Fruit fly (Drosophila melanogaster) whole organism, embryonic: ENCODE measurements around the gene rut.

Experiments
- ATbp ChIP-seq: fragments of 200-800 bp; sonication (Bioruptor generic); optimal IDR thresholded peaks from 2 replicates; lab custom pipeline; 2017; ENCODE audit warnings: missing biosample characterization, mild to moderate bottlenecking, missing genetic modification characterization, missing genetic modification reagents
- Abd-B ChIP-seq: fragments of 200-800 bp; sonication (Bioruptor generic); optimal IDR thresholded peaks from 2 replicates; lab custom pipeline; 2018; ENCODE audit warnings: missing biosample characterization, mild to moderate bottlenecking, missing genetic modification characterization, moderate library complexity
- Adf1 ChIP-seq: fragments of 200-800 bp; sonication (Bioruptor generic); IDR thresholded peaks from 2 replicates; pipeline ENCODE4 v1.3.6; 2022; ENCODE audit warnings: missing biosample characterization, missing genetic modification characterization
- CG10462 ChIP-seq: fragments of 200-800 bp; sonication (Bioruptor generic); optimal IDR thresholded peaks from 2 replicates; lab custom pipeline; 2016; ENCODE audit warnings: missing biosample characterization, missing genetic modification characterization
- CG10979 ChIP-seq: fragments of 200-800 bp; sonication (Bioruptor generic); optimal IDR thresholded peaks from 2 replicates; lab custom pipeline; 2018; ENCODE audit warnings: missing biosample characterization, mild to moderate bottlenecking, missing genetic modification characterization, moderate library complexity
- CG11093 ChIP-seq: fragments of 200-800 bp; sonication (Bioruptor generic); IDR thresholded peaks from 3 replicates; pipeline ENCODE4 v1.3.6; 2022; ENCODE audit warnings: missing biosample characterization, missing genetic modification characterization
- CG11504 ChIP-seq: fragments of 200-800 bp; sonication (Bioruptor generic); optimal IDR thresholded peaks from 3 replicates; lab custom pipeline; 2019; ENCODE audit warnings: missing biosample characterization, mild to moderate bottlenecking, missing genetic modification characterization, moderate library complexity
- CG12071 ChIP-seq: fragments of 200-800 bp; sonication (Bioruptor generic); optimal IDR thresholded peaks from 3 replicates; lab custom pipeline; 2018; ENCODE audit warnings: missing biosample characterization, mild to moderate bottlenecking, missing genetic modification characterization
- CG12155 ChIP-seq: fragments of 200-800 bp; sonication (Bioruptor generic); optimal IDR thresholded peaks from 3 replicates; lab custom pipeline; 2016; ENCODE audit warnings: missing biosample characterization, missing genetic modification characterization
- CG12299 ChIP-seq: fragments of 200-800 bp; sonication (Bioruptor generic); optimal IDR thresholded peaks from 2 replicates; lab custom pipeline; 2018; ENCODE audit warnings: missing biosample characterization, mild to moderate bottlenecking, missing genetic modification characterization
- CG13624 ChIP-seq: fragments of 200-800 bp; sonication (Bioruptor generic); optimal IDR thresholded peaks from 2 replicates; lab custom pipeline; 2016; ENCODE audit warnings: missing biosample characterization, missing genetic modification characterization
- CG13894 ChIP-seq: fragments of 200-800 bp; sonication (Bioruptor generic); optimal IDR thresholded peaks from 3 replicates; lab custom pipeline; 2018; ENCODE audit warnings: missing biosample characterization, mild to moderate bottlenecking, missing genetic modification characterization, moderate library complexity
- CG15601 ChIP-seq: fragments of 200-800 bp; sonication (Bioruptor generic); optimal IDR thresholded peaks from 3 replicates; lab custom pipeline; 2019; ENCODE audit warnings: missing biosample characterization, mild to moderate bottlenecking, missing genetic modification characterization, moderate library complexity
- CG1602 ChIP-seq: fragments of 200-800 bp; sonication (Bioruptor generic); optimal IDR thresholded peaks from 3 replicates; lab custom pipeline; 2016; ENCODE audit warnings: missing biosample characterization, missing genetic modification characterization
- CG17802 ChIP-seq: fragments of 200-800 bp; sonication (Bioruptor generic); optimal IDR thresholded peaks from 2 replicates; lab custom pipeline; 2018; ENCODE audit warnings: missing biosample characterization, mild to moderate bottlenecking, missing genetic modification characterization, moderate library complexity
- CG30020 ChIP-seq: fragments of 200-800 bp; optimal IDR thresholded peaks from 2 replicates; lab custom pipeline; 2019; ENCODE audit warnings: missing biosample characterization, mild to moderate bottlenecking, missing genetic modification characterization, moderate library complexity
- CG31365 ChIP-seq: fragments of 200-800 bp; sonication (Bioruptor generic); optimal IDR thresholded peaks from 2 replicates; lab custom pipeline; 2018; ENCODE audit warnings: missing biosample characterization, mild to moderate bottlenecking, missing genetic modification characterization
- CG34376 ChIP-seq: fragments of 200-800 bp; sonication (Bioruptor generic); optimal IDR thresholded peaks from 2 replicates; lab custom pipeline; 2018; ENCODE audit warnings: missing biosample characterization, mild to moderate bottlenecking, missing genetic modification characterization
- CG42726 ChIP-seq: fragments of 200-800 bp; sonication (Bioruptor generic); IDR thresholded peaks from 2 replicates; pipeline ENCODE4 v1.3.6; 2022; ENCODE audit warnings: missing biosample characterization, missing genetic modification characterization; ENCODE audit not compliant: partially characterized antibody
- CG4424 ChIP-seq: fragments of 200-800 bp; sonication (Bioruptor generic); optimal IDR thresholded peaks from 3 replicates; lab custom pipeline; 2016; ENCODE audit warnings: missing biosample characterization, missing genetic modification characterization
- CG7987 ChIP-seq: fragments of 200-800 bp; sonication (Bioruptor generic); optimal IDR thresholded peaks from 2 replicates; lab custom pipeline; 2018; ENCODE audit warnings: missing biosample characterization, mild to moderate bottlenecking, missing genetic modification characterization, moderate library complexity
- CG8089 ChIP-seq: fragments of 200-800 bp; sonication (Bioruptor generic); optimal IDR thresholded peaks from 3 replicates; lab custom pipeline; 2016; ENCODE audit warnings: missing biosample characterization, missing genetic modification characterization
- CG8359 ChIP-seq: fragments of 200-800 bp; sonication (Bioruptor generic); optimal IDR thresholded peaks from 2 replicates; lab custom pipeline; 2017; ENCODE audit warnings: missing biosample characterization, mild to moderate bottlenecking, missing genetic modification characterization, borderline replicate concordance
- Dfd ChIP-seq, 2 experiments: fragments of >200 bp; optimal IDR thresholded peaks; 2 replicates each; lab custom pipeline; 2017; ENCODE audit warnings: missing biosample characterization in 2 of 2, missing genetic modification characterization in 2 of 2
- E2f1 ChIP-seq: fragments of 200-800 bp; sonication (Bioruptor generic); IDR thresholded peaks from 2 replicates; pipeline ENCODE4 v1.3.6; 2022; ENCODE audit warnings: missing biosample characterization, missing genetic modification characterization
- H15 ChIP-seq: fragments of 200-800 bp; sonication (Bioruptor generic); IDR thresholded peaks from 3 replicates; pipeline ENCODE4 v1.3.6; 2022; ENCODE audit warnings: missing biosample characterization, missing genetic modification characterization
- HLH4C ChIP-seq: fragments of 200-800 bp; sonication (Bioruptor generic); IDR thresholded peaks from 3 replicates; pipeline ENCODE4 v1.3.6; 2022; ENCODE audit warnings: missing biosample characterization, missing genetic modification characterization; ENCODE audit not compliant: partially characterized antibody
- HLHmδ ChIP-seq: fragments of 200-800 bp; sonication (Bioruptor generic); optimal IDR thresholded peaks from 2 replicates; lab custom pipeline; 2018; ENCODE audit warnings: missing biosample characterization, mild to moderate bottlenecking, missing genetic modification characterization, moderate library complexity
- Lhr ChIP-seq: fragments of 200-800 bp; sonication (Bioruptor generic); optimal IDR thresholded peaks from 3 replicates; lab custom pipeline; 2017; ENCODE audit warnings: mild to moderate bottlenecking, missing biosample characterization, missing genetic modification reagents, missing genetic modification characterization
- Med ChIP-seq: fragments of 200-800 bp; sonication (Bioruptor generic); peaks from one replicate; lab custom pipeline; 2016; ENCODE audit warnings: missing biosample characterization, missing genetic modification characterization, mild to moderate bottlenecking, inconsistent platforms, moderate library complexity
- Rfx ChIP-seq: fragments of 200-800 bp; sonication (Bioruptor generic); IDR thresholded peaks from 2 replicates; pipeline ENCODE4 v1.3.6; 2022; ENCODE audit warnings: missing biosample characterization, missing genetic modification characterization
- Taf1 ChIP-seq: fragments of 200-800 bp; sonication (Bioruptor generic); IDR thresholded peaks from 2 replicates; pipeline ENCODE4 v1.3.6; 2022; ENCODE audit warnings: missing biosample characterization, missing genetic modification characterization
- abd-A ChIP-seq: fragments of 200-800 bp; sonication (Bioruptor generic); optimal IDR thresholded peaks from 3 replicates; lab custom pipeline; 2019; ENCODE audit warnings: missing biosample characterization, mild to moderate bottlenecking, missing genetic modification characterization, moderate library complexity
- al ChIP-seq: fragments of 200-800 bp; sonication (Bioruptor generic); IDR thresholded peaks from 2 replicates; pipeline ENCODE4 v1.3.6; 2022; ENCODE audit warnings: missing biosample characterization, missing genetic modification characterization
- amos ChIP-seq: fragments of 200-800 bp; sonication (Bioruptor generic); IDR thresholded peaks from 2 replicates; pipeline ENCODE4 v1.3.6; 2022; ENCODE audit warnings: missing biosample characterization, missing genetic modification characterization; ENCODE audit not compliant: partially characterized antibody
- ci ChIP-seq: fragments of 200-800 bp; sonication (Bioruptor generic); IDR thresholded peaks from 3 replicates; pipeline ENCODE4 v1.3.6; 2022; ENCODE audit warnings: missing biosample characterization, missing genetic modification characterization
- crc ChIP-seq: fragments of 200-800 bp; sonication (Bioruptor generic); optimal IDR thresholded peaks from 2 replicates; lab custom pipeline; 2016; ENCODE audit warnings: missing biosample characterization, missing genetic modification characterization
- croc ChIP-seq: fragments of 200-800 bp; sonication (Bioruptor generic); conservative IDR thresholded peaks from 3 replicates; pipeline ENCODE4 v1.3.6; 2022; ENCODE audit warnings: missing biosample characterization, missing genetic modification characterization
- danr ChIP-seq: fragments of 200-800 bp; sonication (Bioruptor generic); IDR thresholded peaks from 2 replicates; pipeline ENCODE4 v1.3.6; 2022; ENCODE audit warnings: missing biosample characterization, missing genetic modification characterization
- dimm ChIP-seq: fragments of 200-800 bp; sonication (Bioruptor generic); IDR thresholded peaks from 2 replicates; pipeline ENCODE4 v1.3.6; 2022; ENCODE audit warnings: missing biosample characterization, missing genetic modification characterization
- fd64A ChIP-seq: fragments of 200-800 bp; sonication (Bioruptor generic); optimal IDR thresholded peaks from 3 replicates; lab custom pipeline; 2018; ENCODE audit warnings: missing biosample characterization, mild to moderate bottlenecking, missing genetic modification characterization
- ftz-f1 ChIP-seq: fragments of 200-800 bp; sonication (Bioruptor generic); optimal IDR thresholded peaks from 2 replicates; lab custom pipeline; 2016; ENCODE audit warnings: missing biosample characterization, missing genetic modification characterization
- kay ChIP-seq: fragments of 200-800 bp; sonication (Bioruptor generic); optimal IDR thresholded peaks from 2 replicates; lab custom pipeline; 2016; ENCODE audit warnings: missing biosample characterization, missing genetic modification characterization
- pan ChIP-seq, 4 experiments: fragments of >200 bp in 3 of 4; fragments of 200-800 bp in 1 of 4; sonication (Bioruptor generic) in 1 of 4; optimal IDR thresholded peaks in 3 of 4; IDR thresholded peaks in 1 of 4; 2 replicates each; pipeline versions ENCODE4 v1.3.6 to Lab custom; 2017 to 2022; ENCODE audit warnings: missing biosample characterization in 2 of 4, missing genetic modification characterization in 2 of 4, mixed read lengths in 1 of 4
- ro ChIP-seq: fragments of 200-800 bp; sonication (Bioruptor generic); IDR thresholded peaks from 2 replicates; pipeline ENCODE4 v1.3.6; 2022; ENCODE audit warnings: missing biosample characterization, missing genetic modification characterization
- slp2 ChIP-seq: fragments of 200-800 bp; sonication (Bioruptor generic); optimal IDR thresholded peaks from 2 replicates; lab custom pipeline; 2016; ENCODE audit warnings: missing biosample characterization, missing genetic modification characterization
- tap ChIP-seq: fragments of 200-800 bp; optimal IDR thresholded peaks from 3 replicates; lab custom pipeline; 2019; ENCODE audit warnings: missing biosample characterization, mild to moderate bottlenecking, missing genetic modification characterization, moderate library complexity
- tna ChIP-seq: fragments of 200-800 bp; sonication (Bioruptor generic); IDR thresholded peaks from 2 replicates; pipeline ENCODE4 v1.3.6; 2022; ENCODE audit warnings: missing biosample characterization, missing genetic modification characterization; ENCODE audit not compliant: partially characterized antibody

Gene rut

dm6 chrX:14749086-14749874 lies 76.6 kb downstream of the rut start, which contains the start of gene NetB (continued):
- TF ChIP-seq ci (peak; percentile 75), ATbp (GFP tag; lab: Kevin White, UChicago) (no peak), al (no peak), CG4424 (GFP tag; lab: Kevin White, UChicago) (no peak), pan (optimal IDR thresholded peaks at IDR 0.05; lab: Kevin White, UChicago) (no peak), pan (GFP tag; optimal IDR thresholded peaks at IDR 0.05 in 1 of 2, IDR thresholded peaks at IDR 0.05 in 1 of 2) (peak in 1 of 2 experiments; percentile 14), HLH4C (0 out of 3 replicates have a peak, but pooled peaks have one; percentile 27), ftz-f1 (GFP tag; lab: Kevin White, UChicago) (no peak), CG31365 (tag; lab: Kevin White, UChicago) (no peak), fd64A (no peak), CG42726 (GFP tag; lab: Robert Waterston, UW) (peak; percentile 35; the same call in 1 of the 2 replicates), CG10462 (GFP tag; lab: Kevin White, UChicago) (no peak), CG12299 (tag; lab: Kevin White, UChicago) (no peak), amos (GFP tag; lab: Robert Waterston, UW) (no peak; the same call in 1 of the 2 replicates), CG13894 (peak; percentile 58), E2f1 (GFP tag; lab: Robert Waterston, UW) (no peak), CG8359 (GFP tag; lab: Kevin White, UChicago) (peak; percentile 98), ro (no peak), tna (0 out of 2 replicates have a peak, but pooled peaks have one; percentile 12), dimm (GFP tag; lab: Robert Waterston, UW) (no peak), CG1602 (no peak), danr (GFP tag; lab: Robert Waterston, UW) (no peak), CG7987 (GFP tag; lab: Kevin White, UChicago) (no peak), H15 (no peak), Med (GFP tag; lab: Kevin White, UChicago) (peak; percentile 78), croc (GFP tag; lab: Robert Waterston, UW) (no peak), Lhr (GFP tag; lab: Kevin White, UChicago) (no peak), Rfx (no peak), Abd-B (GFP tag; lab: Kevin White, UChicago) (no peak), CG12155 (no peak), CG15601 (tag; lab: Kevin White, UChicago) (peak; percentile 41), CG10979 (tag; lab: Kevin White, UChicago) (no peak), Dfd (GFP tag; optimal IDR thresholded peaks at IDR 0.05; lab: Kevin White, UChicago) (no peak), kay (no peak), Adf1 (GFP tag; lab: Robert Waterston, UW) (no peak), slp2 (no peak), CG30020 (no peak), tap (tag; lab: Kevin White, UChicago) (no peak), HLHmδ (GFP tag; lab: Kevin White, UChicago) (peak; percentile 9), CG13624 (GFP tag; lab: Kevin White, UChicago) (peak; percentile 41), CG34376 (GFP tag; lab: Kevin White, UChicago) (no peak), Taf1 (GFP tag; lab: Robert Waterston, UW) (no peak), abd-A (tag; lab: Kevin White, UChicago) (peak; percentile 42), crc (GFP tag; lab: Kevin White, UChicago) (no peak), CG17802 (tag; lab: Kevin White, UChicago) (no peak), CG8089 (GFP tag; lab: Kevin White, UChicago) (no peak), CG12071 (GFP tag; lab: Kevin White, UChicago) (peak; percentile 24), CG11504 (tag; lab: Kevin White, UChicago) (peak; percentile 100), CG11093 (GFP tag; lab: Robert Waterston, UW) (no peak)
